Worm (Caenorhabditis elegans) whole organism, early embryonic: ENCODE data around the gene Y23B4A.1.

ENCODE experiments used
- F13C5.2 ChIP-seq: sonication (generic microtip); optimal IDR thresholded peaks from 2 replicates; lab custom pipeline; 2017; ENCODE audit warnings: mild to moderate bottlenecking, missing genetic modification characterization, inconsistent platforms, missing compliant biosample characterization
- ama-1 ChIP-seq: fragments of 150-350 bp; optimal IDR thresholded peaks from 2 replicates; lab custom pipeline; 2014
- ets-7 ChIP-seq: sonication (generic microtip); optimal IDR thresholded peaks from 2 replicates; lab custom pipeline; 2016; ENCODE audit warnings: missing genotype, missing genetic modification characterization, missing compliant biosample characterization
- flt-1 ChIP-seq: fragments of 200-800 bp; sonication (Bioruptor generic); IDR thresholded peaks from 2 replicates; pipeline ENCODE4 v1.3.6; 2022; ENCODE audit warnings: missing genetic modification characterization, missing compliant biosample characterization
- hmbx-1 ChIP-seq: sonication (generic microtip); optimal IDR thresholded peaks from 2 replicates; lab custom pipeline; 2016; ENCODE audit warnings: mild to moderate bottlenecking, missing genetic modification characterization, missing compliant biosample characterization
- tbx-37 ChIP-seq: fragments of 200-800 bp; sonication (Bioruptor generic); conservative IDR thresholded peaks from 2 replicates; pipeline ENCODE4 v1.3.6; 2022; ENCODE audit warnings: missing genetic modification reagents, missing genetic modification characterization, missing compliant biosample characterization
- tra-4 ChIP-seq: sonication (generic microtip); optimal IDR thresholded peaks from 2 replicates; lab custom pipeline; 2017; ENCODE audit warnings: missing genetic modification characterization, missing compliant biosample characterization

DNA sequence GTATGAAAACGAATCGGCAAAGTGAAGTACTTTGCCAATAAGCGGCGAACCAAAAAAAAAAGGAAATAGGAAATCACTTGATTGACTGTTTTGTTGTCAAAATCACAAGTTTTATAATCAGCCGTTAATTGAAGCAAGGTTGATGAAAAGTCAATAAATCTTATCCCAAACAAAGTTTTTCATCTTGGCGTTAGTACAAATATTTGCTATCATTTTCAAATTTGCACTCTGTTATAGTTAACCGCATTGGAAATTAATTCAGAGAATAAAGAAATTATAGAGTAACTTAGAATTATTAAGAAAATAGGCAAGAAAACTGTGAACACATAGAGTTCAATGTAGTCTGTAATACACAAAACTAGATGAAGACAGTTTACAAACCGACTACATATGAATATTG, 27.3 kb upstream of the Y23B4A.1 start, which contains the start of gene acs-17:
- TF ChIP-seq flt-1 (GFP tag; lab: Robert Waterston, UW) (no peak), ets-7 (no peak), hmbx-1 (tag; lab: Kevin White, UChicago) (no peak), tbx-37 (GFP tag; lab: Robert Waterston, UW) (no peak), ama-1 (lab: Kevin White, UChicago) (no peak), tra-4 (tag; lab: Kevin White, UChicago) (no peak), F13C5.2 (tag; lab: Kevin White, UChicago) (no peak)
